Worm (Caenorhabditis elegans): ENCODE results near the gene oac-29.

Gene oac-29

DNA sequence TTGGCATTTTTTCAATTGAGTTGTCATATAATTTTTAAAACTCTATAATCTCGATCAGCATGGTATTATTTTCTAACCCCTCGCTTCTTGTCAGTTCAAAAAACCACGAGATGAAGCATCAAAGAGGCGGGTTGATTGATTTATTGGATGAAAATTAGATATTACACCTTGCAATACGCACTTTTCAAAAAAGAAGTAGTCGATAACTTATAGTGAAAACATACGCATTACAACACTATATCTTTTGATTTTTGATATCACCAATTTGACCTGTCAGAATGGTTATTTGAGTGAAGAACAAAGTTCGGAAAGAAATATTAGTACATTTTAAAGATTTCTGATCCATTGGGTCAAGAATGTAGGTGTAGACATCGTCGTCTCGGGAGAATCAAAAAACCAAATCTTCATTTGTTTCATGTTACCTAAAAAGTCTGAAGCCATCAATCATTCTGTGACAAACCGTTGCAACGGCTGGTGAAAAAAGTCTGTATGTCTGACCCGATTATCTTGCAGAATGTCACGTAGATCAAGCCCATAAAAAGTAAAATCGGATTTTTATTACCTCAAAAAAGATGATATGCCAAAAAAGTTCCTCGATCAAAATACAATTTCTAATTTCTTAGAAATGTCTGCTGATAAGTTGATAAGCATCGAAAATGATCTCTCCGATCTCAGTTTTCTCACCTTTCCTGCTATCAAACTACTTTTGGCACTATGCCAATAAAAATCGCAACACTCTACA is 17.8 kb upstream of the oac-29 start (continued):
- no peak for TF ChIP-seq efl-1 (optimal IDR thresholded peaks at IDR 0.05)
- TF ChIP-seq efl-1 (GFP tag; optimal IDR thresholded peaks at IDR 0.05 in 1 of 2), result no peak
- peak; percentile 33 for TF ChIP-seq nhr-90 (tag; optimal IDR thresholded peaks at IDR 0.05; ENCODE audit: poor library complexity)
- TF ChIP-seq snpc-4 (tag; optimal IDR thresholded peaks at IDR 0.05), result no peak
- no peak for TF ChIP-seq ztf-4 (tag; optimal IDR thresholded peaks at IDR 0.05)
- no peak for TF ChIP-seq dpl-1 (GFP tag; optimal IDR thresholded peaks at IDR 0.05)
- TF ChIP-seq isw-1 (GFP tag; IDR thresholded peaks at IDR 0.05), result no peak
- TF ChIP-seq unc-30 (tag; optimal IDR thresholded peaks at IDR 0.05), result no peak
- no peak for TF ChIP-seq F16B12.6 (tag; optimal IDR thresholded peaks at IDR 0.05)
- TF ChIP-seq ets-5 (GFP tag; IDR thresholded peaks at IDR 0.05), result no peak
- TF ChIP-seq Y116A8C.19 (tag; optimal IDR thresholded peaks at IDR 0.05; ENCODE audit: borderline replicate concordance), result no peak
- no peak for TF ChIP-seq nhr-11 (tag; optimal IDR thresholded peaks at IDR 0.05)
- no peak for TF ChIP-seq nhr-77 (tag; optimal IDR thresholded peaks at IDR 0.05)
- TF ChIP-seq ces-1 (GFP tag; optimal IDR thresholded peaks at IDR 0.05), result no peak
- no peak for TF ChIP-seq fkh-8 (tag; optimal IDR thresholded peaks at IDR 0.05)
- no peak for TF ChIP-seq lin-14 (GFP tag; optimal IDR thresholded peaks at IDR 0.05)
- TF ChIP-seq nhr-20 (tag; optimal IDR thresholded peaks at IDR 0.05), result peak; percentile 23
- TF ChIP-seq egl-13 (tag; optimal IDR thresholded peaks at IDR 0.05), result no peak
- no peak for TF ChIP-seq nhr-47 (tag; optimal IDR thresholded peaks at IDR 0.05)
- no peak for TF ChIP-seq C04F5.9 (tag; optimal IDR thresholded peaks at IDR 0.05)
- no peak for TF ChIP-seq pag-3 (tag; optimal IDR thresholded peaks at IDR 0.05; ENCODE audit: borderline replicate concordance, insufficient read depth)
- peak; percentile 10 for TF ChIP-seq tlp-1 (tag; optimal IDR thresholded peaks at IDR 0.05)
- TF ChIP-seq rnt-1 (tag; optimal IDR thresholded peaks at IDR 0.05), result peak; percentile 47
- TF ChIP-seq elt-2 (tag; optimal IDR thresholded peaks at IDR 0.05), result peak; percentile 18
- TF ChIP-seq elt-3 (tag; optimal IDR thresholded peaks at IDR 0.05), result peak in 4 of 6 experiments; percentile 8 to 88 (median 58)
- no peak for TF ChIP-seq fkh-4 (tag; optimal IDR thresholded peaks at IDR 0.05; ENCODE audit: borderline replicate concordance)
- TF ChIP-seq nhr-28 (tag; optimal IDR thresholded peaks at IDR 0.05), result no peak
- no peak for TF ChIP-seq hlh-17 (GFP tag; optimal IDR thresholded peaks at IDR 0.05; ENCODE audit: borderline replicate concordance)
- TF ChIP-seq zag-1 (tag; optimal IDR thresholded peaks at IDR 0.05), result no peak
- TF ChIP-seq lir-3 (tag; optimal IDR thresholded peaks at IDR 0.05; ENCODE audit: poor library complexity), result no peak
- no peak for TF ChIP-seq unc-130 (tag; optimal IDR thresholded peaks at IDR 0.05)
- TF ChIP-seq nhr-19 (GFP tag; conservative IDR thresholded peaks at IDR 0.05), result peak; percentile 20; the same call in 1 of the 2 replicates
- peak in 1 of 2 experiments; percentile 5 for TF ChIP-seq lin-35 (GFP tag; optimal IDR thresholded peaks at IDR 0.05)
- no peak for TF ChIP-seq ceh-90 (tag; optimal IDR thresholded peaks at IDR 0.05)
- no peak for TF ChIP-seq pqm-1 (tag; optimal IDR thresholded peaks at IDR 0.05)
- no peak for TF ChIP-seq mef-2 (tag; optimal IDR thresholded peaks at IDR 0.05)
- no peak for TF ChIP-seq mdl-1 (tag; optimal IDR thresholded peaks at IDR 0.05)
- TF ChIP-seq skn-1 (tag; optimal IDR thresholded peaks at IDR 0.05), result no peak
- TF ChIP-seq nhr-84 (tag; optimal IDR thresholded peaks at IDR 0.05), result no peak
- TF ChIP-seq aly-2 (tag; optimal IDR thresholded peaks at IDR 0.05), result no peak
- TF ChIP-seq ztf-11 (tag; optimal IDR thresholded peaks at IDR 0.05), result no peak
- no peak for TF ChIP-seq dsc-1 (tag; optimal IDR thresholded peaks at IDR 0.05)
- TF ChIP-seq grh-1 (GFP tag; IDR thresholded peaks at IDR 0.05), result no peak
- TF ChIP-seq nhr-71 (tag; optimal IDR thresholded peaks at IDR 0.05), result peak; percentile 34
- no peak for TF ChIP-seq pax-3 (tag; optimal IDR thresholded peaks at IDR 0.05)
- no peak for TF ChIP-seq mab-9 (GFP tag; IDR thresholded peaks at IDR 0.05)
- no peak for TF ChIP-seq vab-15 (tag; optimal IDR thresholded peaks at IDR 0.05)
- TF ChIP-seq egl-27 (tag; optimal IDR thresholded peaks at IDR 0.05), result no peak
- no peak for TF ChIP-seq nhr-12 (tag; optimal IDR thresholded peaks at IDR 0.05)
- TF ChIP-seq efl-3 (GFP tag; optimal IDR thresholded peaks at IDR 0.05), result no peak
- no peak for TF ChIP-seq fos-1 (tag; optimal IDR thresholded peaks at IDR 0.05)

All from whole organism, L1 larva.